Worm (Caenorhabditis elegans): Measurements from ENCODE around the gene skr-4.

- no peak for TF ChIP-seq pha-4 (tag; optimal IDR thresholded peaks at IDR 0.05)
- no peak for TF ChIP-seq elt-3 (tag; optimal IDR thresholded peaks at IDR 0.05)
- no peak for TF ChIP-seq lin-13 (tag; optimal IDR thresholded peaks at IDR 0.05)
These were observed 41.6 kb downstream of the skr-4 start, which contains the start of gene srh-171 for ce11 chrV:19965626-19966025.
